Fruit fly (Drosophila melanogaster): ENCODE data around the gene wts.

Gene wts

DNA sequence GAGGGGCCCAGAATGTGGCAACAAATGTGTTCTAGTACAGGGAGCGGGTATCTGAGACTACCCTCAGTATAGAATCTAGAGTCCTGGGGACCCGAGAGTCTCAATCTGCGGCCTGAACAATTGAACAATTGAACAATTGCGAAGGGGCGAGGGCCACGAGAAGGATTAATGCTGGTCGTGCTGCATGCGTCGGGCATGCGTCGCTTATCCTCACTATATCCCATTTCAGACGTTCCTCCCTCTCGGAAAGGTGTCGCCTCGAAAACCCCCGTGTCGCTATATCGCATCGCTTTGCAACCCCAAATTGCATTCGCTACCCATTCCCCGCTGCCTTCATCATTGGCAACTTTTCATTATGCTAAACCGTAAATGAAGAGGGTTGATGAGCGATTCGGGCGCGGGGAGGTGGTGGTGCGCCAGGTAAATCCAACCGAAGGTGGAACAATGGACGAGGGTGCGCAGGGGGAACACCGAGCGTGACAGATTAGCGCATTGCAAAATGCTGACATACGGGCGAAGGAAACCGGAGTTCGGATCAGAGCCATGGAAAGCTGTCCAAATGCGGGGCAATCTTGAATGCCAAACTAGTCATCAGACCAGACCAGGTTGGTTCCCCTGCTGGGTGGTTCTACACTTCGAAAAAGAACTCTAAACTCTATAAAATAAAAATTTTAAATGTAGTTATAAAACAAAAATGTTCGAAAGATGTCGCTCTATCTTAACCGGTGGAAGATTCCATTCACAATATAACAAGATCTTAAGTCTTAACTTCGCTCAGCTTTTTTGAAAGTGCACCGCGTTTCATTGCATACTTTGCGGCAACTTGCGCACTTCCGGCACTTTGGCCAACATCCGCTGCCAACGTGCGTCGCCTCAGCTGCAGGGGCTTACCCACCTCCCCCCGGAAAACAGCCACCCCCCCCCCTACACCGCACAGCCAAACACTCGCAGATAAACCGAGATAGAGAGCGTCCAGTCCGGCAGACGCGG, 47.4 kb downstream of the wts start (continued):
- TF ChIP-seq CG10267 (tag; optimal IDR thresholded peaks at IDR 0.05), result peak; percentile 2
- TF ChIP-seq CG4424 (GFP tag; optimal IDR thresholded peaks at IDR 0.05), result no peak
- no peak for TF ChIP-seq ewg (GFP tag; optimal IDR thresholded peaks at IDR 0.05)
- TF ChIP-seq CG31441 (GFP tag; IDR thresholded peaks at IDR 0.05), result peak; percentile 55
- TF ChIP-seq Bteb2 (GFP tag; optimal IDR thresholded peaks at IDR 0.05), result no peak
- TF ChIP-seq CG11723 (GFP tag; optimal IDR thresholded peaks at IDR 0.05), result no peak
- TF ChIP-seq emc (GFP tag; optimal IDR thresholded peaks at IDR 0.05), result no peak
- no peak for TF ChIP-seq az2 (GFP tag; optimal IDR thresholded peaks at IDR 0.05)
- no peak for TF ChIP-seq CG9817 (tag; optimal IDR thresholded peaks at IDR 0.05)
- TF ChIP-seq BEAF-32 (GFP tag; optimal IDR thresholded peaks at IDR 0.05), result no peak
- no peak for TF ChIP-seq inv (GFP tag; IDR thresholded peaks at IDR 0.05; ENCODE audit: partially characterized antibody)
- TF ChIP-seq D (optimal IDR thresholded peaks at IDR 0.05), result no peak
- peak; percentile 44 for TF ChIP-seq D (GFP tag; optimal IDR thresholded peaks at IDR 0.05)
- TF ChIP-seq CG7357 (GFP tag; IDR thresholded peaks at IDR 0.05), result 0 out of 3 replicates have a peak, but pooled peaks have one; percentile 16
- no peak for TF ChIP-seq sima (GFP tag; optimal IDR thresholded peaks at IDR 0.05)
- TF ChIP-seq CG11695 (GFP tag; IDR thresholded peaks at IDR 0.05), result no peak
- TF ChIP-seq CG7271 (tag; optimal IDR thresholded peaks at IDR 0.05), result no peak
- peak; percentile 10 for TF ChIP-seq Ets65A (GFP tag)
- TF ChIP-seq CG10979 (tag; optimal IDR thresholded peaks at IDR 0.05), result peak; percentile 52
- no peak for TF ChIP-seq CG11093 (GFP tag; IDR thresholded peaks at IDR 0.05)
- no peak for TF ChIP-seq pb (GFP tag; optimal IDR thresholded peaks at IDR 0.05)
- no peak for TF ChIP-seq Fer3 (tag; optimal IDR thresholded peaks at IDR 0.05)
- no peak for TF ChIP-seq Mes4 (GFP tag; optimal IDR thresholded peaks at IDR 0.05)
- no peak for TF ChIP-seq CG7745 (tag; optimal IDR thresholded peaks at IDR 0.05)
- no peak for TF ChIP-seq Nf-YB (GFP tag; optimal IDR thresholded peaks at IDR 0.05)
- peak; percentile 39 for TF ChIP-seq fd96Cb (tag; optimal IDR thresholded peaks at IDR 0.05)
- TF ChIP-seq sna (GFP tag; IDR thresholded peaks at IDR 0.05; ENCODE audit: partially characterized antibody), result no peak
- TF ChIP-seq crol (GFP tag; IDR thresholded peaks at IDR 0.05), result peak; percentile 80
- no peak for TF ChIP-seq CG3838 (GFP tag; optimal IDR thresholded peaks at IDR 0.05)
- no peak for TF ChIP-seq chif (GFP tag; optimal IDR thresholded peaks at IDR 0.05)
- TF ChIP-seq Blimp-1 (GFP tag; optimal IDR thresholded peaks at IDR 0.05), result peak; percentile 24
- peak; percentile 96 for TF ChIP-seq gsb-n (tag; optimal IDR thresholded peaks at IDR 0.05)
- TF ChIP-seq CG16813 (GFP tag; IDR thresholded peaks at IDR 0.05; ENCODE audit: partially characterized antibody), result no peak
- TF ChIP-seq dm (GFP tag; optimal IDR thresholded peaks at IDR 0.05), result no peak
- TF ChIP-seq CG3281 (GFP tag; optimal IDR thresholded peaks at IDR 0.05), result no peak
- TF ChIP-seq gem (tag; optimal IDR thresholded peaks at IDR 0.05), result peak; percentile 18
- TF ChIP-seq Sox102F (GFP tag; optimal IDR thresholded peaks at IDR 0.05), result no peak
- TF ChIP-seq oc (tag; optimal IDR thresholded peaks at IDR 0.05), result peak; percentile 72
- TF ChIP-seq Doc3 (GFP tag; IDR thresholded peaks at IDR 0.05; ENCODE audit: partially characterized antibody), result no peak
- TF ChIP-seq CG10274 (GFP tag; optimal IDR thresholded peaks at IDR 0.05), result no peak
- TF ChIP-seq ATbp (GFP tag; optimal IDR thresholded peaks at IDR 0.05), result no peak
- TF ChIP-seq zfh1 (GFP tag; IDR thresholded peaks at IDR 0.05), result peak; percentile 49; the same call in 2 of the 3 replicates
- no peak for TF ChIP-seq gt (GFP tag; IDR thresholded peaks at IDR 0.05)
- no peak for TF ChIP-seq CG11398 (GFP tag; optimal IDR thresholded peaks at IDR 0.05)
- TF ChIP-seq CG10959 (GFP tag; IDR thresholded peaks at IDR 0.05), result no peak
- 0 out of 3 replicates have a peak, but pooled peaks have one; percentile 8 for TF ChIP-seq row (GFP tag; IDR thresholded peaks at IDR 0.05)
- no peak for TF ChIP-seq Atf6 (GFP tag; IDR thresholded peaks at IDR 0.05)
- TF ChIP-seq CG9727 (GFP tag; optimal IDR thresholded peaks at IDR 0.05), result peak; percentile 5

All from whole organism, embryonic.